Fruit fly (Drosophila melanogaster) whole organism, embryonic: ENCODE results near the gene Acp63F.

ENCODE experiments used
- Abd-B ChIP-seq: fragments of 200-800 bp; sonication (Bioruptor generic); optimal IDR thresholded peaks from 2 replicates; lab custom pipeline; 2018; ENCODE audit warnings: missing biosample characterization, mild to moderate bottlenecking, missing genetic modification characterization, moderate library complexity
- Antp ChIP-seq: fragments of 200-800 bp; sonication (Bioruptor generic); optimal IDR thresholded peaks from 3 replicates; lab custom pipeline; 2016; ENCODE audit warnings: missing biosample characterization, missing genetic modification characterization
- CG12104 ChIP-seq: fragments of 200-800 bp; sonication (Bioruptor generic); optimal IDR thresholded peaks from 3 replicates; lab custom pipeline; 2016; ENCODE audit warnings: missing biosample characterization, missing genetic modification characterization
- CG12744 ChIP-seq: fragments of 200-800 bp; sonication (Bioruptor generic); optimal IDR thresholded peaks from 2 replicates; lab custom pipeline; 2016; ENCODE audit warnings: missing biosample characterization, missing genetic modification characterization
- CG13894 ChIP-seq: fragments of 200-800 bp; sonication (Bioruptor generic); optimal IDR thresholded peaks from 3 replicates; lab custom pipeline; 2018; ENCODE audit warnings: missing biosample characterization, mild to moderate bottlenecking, missing genetic modification characterization, moderate library complexity
- CG14965 ChIP-seq: fragments of 200-800 bp; sonication (Bioruptor generic); optimal IDR thresholded peaks from 2 replicates; lab custom pipeline; 2016; ENCODE audit warnings: missing biosample characterization, missing genetic modification characterization, borderline replicate concordance
- CG16863 ChIP-seq: fragments of 200-800 bp; sonication (Bioruptor generic); optimal IDR thresholded peaks from 3 replicates; lab custom pipeline; 2016; ENCODE audit warnings: missing biosample characterization, missing genetic modification characterization
- CG17359 ChIP-seq: fragments of 200-800 bp; sonication (Bioruptor generic); optimal IDR thresholded peaks from 3 replicates; lab custom pipeline; 2018; ENCODE audit warnings: missing biosample characterization, mild to moderate bottlenecking, missing genetic modification characterization, moderate library complexity
- CG17829 ChIP-seq: fragments of 200-800 bp; optimal IDR thresholded peaks from 2 replicates; lab custom pipeline; 2019; ENCODE audit warnings: missing biosample characterization, mild to moderate bottlenecking, missing genetic modification characterization, moderate library complexity
- CG1792 ChIP-seq: fragments of 200-800 bp; sonication (Bioruptor generic); optimal IDR thresholded peaks from 2 replicates; lab custom pipeline; 2016; ENCODE audit warnings: missing biosample characterization, missing genetic modification characterization
- CG30403 ChIP-seq: fragments of 200-800 bp; sonication (Bioruptor generic); optimal IDR thresholded peaks from 3 replicates; lab custom pipeline; 2016; ENCODE audit warnings: missing biosample characterization, missing genetic modification characterization
- CG30431 ChIP-seq: fragments of 200-800 bp; sonication (Bioruptor generic); optimal IDR thresholded peaks from 2 replicates; lab custom pipeline; 2017; ENCODE audit warnings: missing biosample characterization, missing genetic modification characterization
- CG4730 ChIP-seq: fragments of 200-800 bp; sonication (Bioruptor generic); IDR thresholded peaks from 2 replicates; pipeline ENCODE4 v1.3.6; 2022; ENCODE audit warnings: missing biosample characterization, missing genetic modification characterization
- CG7271 ChIP-seq: fragments of 200-800 bp; sonication (Bioruptor generic); optimal IDR thresholded peaks from 2 replicates; lab custom pipeline; 2018; ENCODE audit warnings: missing biosample characterization, mild to moderate bottlenecking, missing genetic modification characterization, moderate library complexity
- CG7745 ChIP-seq: fragments of 200-800 bp; sonication (Bioruptor generic); optimal IDR thresholded peaks from 2 replicates; lab custom pipeline; 2018; ENCODE audit warnings: missing biosample characterization, mild to moderate bottlenecking, missing genetic modification characterization, moderate library complexity
- Dll ChIP-seq: fragments of 200-800 bp; sonication (Bioruptor generic); IDR thresholded peaks from 4 replicates; pipeline ENCODE4 v1.3.6; 2022; ENCODE audit warnings: missing biosample characterization, missing genetic modification characterization; ENCODE audit not compliant: partially characterized antibody
- Doc2 ChIP-seq: fragments of 200-800 bp; sonication (Bioruptor generic); IDR thresholded peaks from 2 replicates; pipeline ENCODE4 v1.3.6; 2022; ENCODE audit warnings: missing biosample characterization, missing genetic modification characterization
- Gsc ChIP-seq: fragments of 200-800 bp; sonication (Bioruptor generic); IDR thresholded peaks from 2 replicates; pipeline ENCODE4 v1.3.6; 2022; ENCODE audit warnings: missing biosample characterization, missing genetic modification characterization
- HHEX ChIP-seq: fragments of 200-800 bp; sonication (Bioruptor generic); optimal IDR thresholded peaks from 3 replicates; lab custom pipeline; 2017; ENCODE audit warnings: missing biosample characterization, mild to moderate bottlenecking, missing genetic modification characterization, missing genetic modification reagents
- Hr3 ChIP-seq: fragments of 200-800 bp; sonication (Bioruptor generic); optimal IDR thresholded peaks from 3 replicates; lab custom pipeline; 2016; ENCODE audit warnings: missing biosample characterization, missing genetic modification characterization
- Lim3 ChIP-seq: fragments of 200-800 bp; sonication (Bioruptor generic); IDR thresholded peaks from 2 replicates; pipeline ENCODE4 v1.3.6; 2022; ENCODE audit warnings: missing biosample characterization, missing genetic modification characterization
- MBD-R2 ChIP-seq: fragments of 200-800 bp; sonication (Bioruptor generic); IDR thresholded peaks from 2 replicates; pipeline ENCODE4 v1.3.6; 2022; ENCODE audit warnings: missing biosample characterization, missing genetic modification characterization
- MTF-1 ChIP-seq: fragments of 200-800 bp; sonication (Bioruptor generic); optimal IDR thresholded peaks from 2 replicates; lab custom pipeline; 2018; ENCODE audit warnings: missing biosample characterization, mild to moderate bottlenecking, missing genetic modification characterization, borderline replicate concordance
- Max ChIP-seq: fragments of 200-800 bp; sonication (Bioruptor generic); optimal IDR thresholded peaks from 2 replicates; lab custom pipeline; 2016; ENCODE audit warnings: missing biosample characterization, mild to moderate bottlenecking, missing genetic modification characterization
- Med ChIP-seq: fragments of 200-800 bp; sonication (Bioruptor generic); peaks from one replicate; lab custom pipeline; 2016; ENCODE audit warnings: missing biosample characterization, missing genetic modification characterization, mild to moderate bottlenecking, inconsistent platforms, moderate library complexity
- Poxn ChIP-seq: fragments of 200-800 bp; sonication (Bioruptor generic); IDR thresholded peaks from 2 replicates; pipeline ENCODE4 v1.3.6; 2022; ENCODE audit warnings: missing biosample characterization, missing genetic modification characterization
- Ptx1 ChIP-seq: fragments of 200-800 bp; sonication (Bioruptor generic); IDR thresholded peaks from 2 replicates; pipeline ENCODE4 v1.3.6; 2022; ENCODE audit warnings: missing biosample characterization, missing genetic modification characterization
- Rfx ChIP-seq: fragments of 200-800 bp; sonication (Bioruptor generic); IDR thresholded peaks from 2 replicates; pipeline ENCODE4 v1.3.6; 2022; ENCODE audit warnings: missing biosample characterization, missing genetic modification characterization
- Scr ChIP-seq: fragments of 200-800 bp; sonication (Bioruptor generic); IDR thresholded peaks from 2 replicates; pipeline ENCODE4 v1.3.6; 2022; ENCODE audit warnings: missing biosample characterization, missing genetic modification characterization; ENCODE audit not compliant: partially characterized antibody
- Taf1 ChIP-seq: fragments of 200-800 bp; sonication (Bioruptor generic); IDR thresholded peaks from 2 replicates; pipeline ENCODE4 v1.3.6; 2022; ENCODE audit warnings: missing biosample characterization, missing genetic modification characterization
- Xrp1 ChIP-seq: fragments of 200-800 bp; sonication (Bioruptor generic); IDR thresholded peaks from 2 replicates; pipeline ENCODE4 v1.3.6; 2022; ENCODE audit warnings: missing biosample characterization, missing genetic modification characterization
- az2 ChIP-seq: fragments of 200-800 bp; sonication (Bioruptor generic); optimal IDR thresholded peaks from 3 replicates; lab custom pipeline; 2016; ENCODE audit warnings: missing biosample characterization, missing genetic modification characterization
- chif ChIP-seq, 2 experiments: fragments of 200-800 bp; sonication (Bioruptor generic); optimal IDR thresholded peaks; 3 replicates each; lab custom pipeline; 2016; ENCODE audit warnings: missing biosample characterization in 2 of 2, missing genetic modification characterization in 2 of 2
- chm ChIP-seq: fragments of 200-800 bp; sonication (Bioruptor generic); IDR thresholded peaks from 2 replicates; pipeline ENCODE4 v1.3.6; 2022; ENCODE audit warnings: missing biosample characterization, missing genetic modification characterization
- dm ChIP-seq: fragments of 200-800 bp; sonication (Bioruptor generic); optimal IDR thresholded peaks from 3 replicates; lab custom pipeline; 2016; ENCODE audit warnings: missing biosample characterization, missing genetic modification characterization
- eve ChIP-seq, 2 experiments: fragments of >200 bp; optimal IDR thresholded peaks; 2 replicates each; lab custom pipeline; 2017; ENCODE audit warnings: missing biosample characterization in 2 of 2, missing genetic modification characterization in 2 of 2
- gro ChIP-seq: fragments of 200-800 bp; sonication (Bioruptor generic); optimal IDR thresholded peaks from 2 replicates; lab custom pipeline; 2016; ENCODE audit warnings: missing biosample characterization, missing genetic modification characterization
- kay ChIP-seq: fragments of 200-800 bp; sonication (Bioruptor generic); optimal IDR thresholded peaks from 2 replicates; lab custom pipeline; 2016; ENCODE audit warnings: missing biosample characterization, missing genetic modification characterization
- klu ChIP-seq: fragments of 200-800 bp; sonication (Bioruptor generic); IDR thresholded peaks from 2 replicates; pipeline ENCODE4 v1.3.6; 2022; ENCODE audit warnings: missing biosample characterization, missing genetic modification characterization
- maf-S ChIP-seq: fragments of 200-800 bp; sonication (Bioruptor generic); optimal IDR thresholded peaks from 2 replicates; lab custom pipeline; 2016; ENCODE audit warnings: missing biosample characterization, missing genetic modification characterization
- nmo ChIP-seq: fragments of 200-800 bp; sonication (Bioruptor generic); optimal IDR thresholded peaks from 2 replicates; lab custom pipeline; 2018; ENCODE audit warnings: missing biosample characterization, mild to moderate bottlenecking, missing genetic modification characterization, moderate library complexity
- phol ChIP-seq: fragments of 200-800 bp; sonication (Bioruptor generic); optimal IDR thresholded peaks from 3 replicates; lab custom pipeline; 2018; ENCODE audit warnings: missing biosample characterization, mild to moderate bottlenecking, missing genetic modification characterization, moderate library complexity
- repo ChIP-seq: fragments of 200-800 bp; sonication (Bioruptor generic); optimal IDR thresholded peaks from 2 replicates; lab custom pipeline; 2016; ENCODE audit warnings: missing biosample characterization, missing genetic modification characterization
- sc ChIP-seq, 3 experiments: fragments of >200 bp in 2 of 3; fragments of 200-800 bp in 1 of 3; sonication (Bioruptor generic) in 1 of 3; optimal IDR thresholded peaks; 2 replicates in 2 of 3; 3 replicates in 1 of 3; lab custom pipeline; 2017; ENCODE audit warnings: mild to moderate bottlenecking in 1 of 3, missing biosample characterization in 1 of 3, missing genetic modification characterization in 1 of 3, missing genetic modification reagents in 1 of 3
- tin ChIP-seq: fragments of 200-800 bp; sonication (Bioruptor generic); optimal IDR thresholded peaks from 3 replicates; lab custom pipeline; 2016; ENCODE audit warnings: missing biosample characterization, missing genetic modification characterization
- trh ChIP-seq: fragments of 200-800 bp; sonication (Bioruptor generic); optimal IDR thresholded peaks from 2 replicates; lab custom pipeline; 2016; ENCODE audit warnings: missing biosample characterization, missing genetic modification characterization
- ttk ChIP-seq: fragments of 200-800 bp; sonication (Bioruptor generic); IDR thresholded peaks from 2 replicates; pipeline ENCODE4 v2.1.2; 2022; ENCODE audit warnings: missing biosample characterization, missing genetic modification characterization
- wdn ChIP-seq: fragments of 200-800 bp; sonication (Bioruptor generic); IDR thresholded peaks from 2 replicates; pipeline ENCODE4 v1.3.6; 2022; ENCODE audit warnings: missing biosample characterization, missing genetic modification characterization
- zf30C ChIP-seq: fragments of 200-800 bp; sonication (Bioruptor generic); optimal IDR thresholded peaks from 3 replicates; lab custom pipeline; 2018; ENCODE audit warnings: missing biosample characterization, mild to moderate bottlenecking, missing genetic modification characterization

Acp63F gene

DNA sequence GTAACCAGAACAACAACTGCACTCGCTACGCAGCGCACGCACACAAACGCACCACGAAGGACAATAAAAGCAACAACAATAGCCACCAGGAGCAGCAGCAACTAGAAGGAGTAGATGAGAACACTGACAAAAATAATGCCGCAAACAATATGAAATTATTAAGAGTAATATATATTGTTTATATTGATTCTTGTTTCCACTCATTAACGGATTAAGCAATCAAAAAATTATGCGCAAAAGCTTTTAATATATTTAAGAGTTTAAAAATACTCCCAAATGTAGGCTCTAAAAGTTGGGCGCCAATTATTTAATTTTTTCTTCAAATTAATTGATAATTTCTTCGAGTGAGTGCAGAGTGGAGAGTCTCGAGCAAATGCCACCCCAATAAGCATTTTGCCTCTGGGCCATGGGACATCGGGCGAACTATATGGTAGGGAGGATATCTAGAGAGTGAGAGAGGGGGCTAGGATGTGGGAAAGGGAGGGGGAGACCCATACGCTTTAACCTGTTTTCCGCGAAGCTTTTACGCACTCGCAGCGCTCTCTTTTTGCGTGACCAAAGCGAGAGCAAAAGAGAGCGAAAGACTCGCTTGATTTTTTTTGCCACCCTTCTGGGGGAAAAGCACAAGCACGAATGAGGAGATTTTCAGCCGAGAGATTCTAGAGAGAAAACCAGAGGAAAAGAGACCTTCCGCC, 8.8 kb upstream of the Acp63F start, which contains the start of gene Rdh (continued):
- no peak for TF ChIP-seq maf-S (GFP tag; lab: Kevin White, UChicago)
- no peak for TF ChIP-seq Gsc (GFP tag; lab: Robert Waterston, UW)
- no peak for TF ChIP-seq dm (GFP tag; lab: Kevin White, UChicago)
- TF ChIP-seq CG13894: peak; percentile 85
- TF ChIP-seq CG12744 (GFP tag; lab: Kevin White, UChicago): peak; percentile 20
- peak; percentile 50; the same call in 1 of the 2 replicates for TF ChIP-seq CG4730 (GFP tag; lab: Robert Waterston, UW)
- TF ChIP-seq tin: peak; percentile 71
- peak in 1 of 2 experiments; percentile 91 for TF ChIP-seq eve (GFP tag; optimal IDR thresholded peaks at IDR 0.05; lab: Kevin White, UChicago)
- TF ChIP-seq chm (GFP tag; lab: Robert Waterston, UW): no peak
- TF ChIP-seq Med: peak; percentile 75
- peak; percentile 28 for TF ChIP-seq gro
- TF ChIP-seq Poxn: peak; percentile 30; the same call in 1 of the 2 replicates
- TF ChIP-seq HHEX (GFP tag; lab: Kevin White, UChicago): peak; percentile 84
- TF ChIP-seq CG30403 (GFP tag; lab: Kevin White, UChicago): peak; percentile 83
- peak; percentile 65 for TF ChIP-seq az2 (GFP tag; lab: Kevin White, UChicago)
- TF ChIP-seq Taf1 (GFP tag; lab: Robert Waterston, UW): 0 out of 2 replicates have a peak, but pooled peaks have one; percentile 10
- peak; percentile 80 for TF ChIP-seq CG12104 (GFP tag; lab: Kevin White, UChicago)
- no peak for TF ChIP-seq CG7745 (tag; lab: Kevin White, UChicago)
- TF ChIP-seq Max (GFP tag; lab: Kevin White, UChicago): peak; percentile 77
- TF ChIP-seq MBD-R2 (GFP tag; lab: Robert Waterston, UW): peak; percentile 43; the same call in 1 of the 2 replicates
- TF ChIP-seq sc (optimal IDR thresholded peaks at IDR 0.05; lab: Kevin White, UChicago): no peak
- TF ChIP-seq sc (GFP tag; optimal IDR thresholded peaks at IDR 0.05; lab: Kevin White, UChicago): peak; percentile 55
- peak; percentile 12 to 55 for TF ChIP-seq chif (GFP tag; optimal IDR thresholded peaks at IDR 0.05; lab: Kevin White, UChicago)
- TF ChIP-seq CG17359: peak; percentile 79
- peak; percentile 73 for TF ChIP-seq Hr3 (GFP tag; lab: Kevin White, UChicago)
- 0 out of 4 replicates have a peak, but pooled peaks have one; percentile 22 for TF ChIP-seq Dll (GFP tag; lab: Robert Waterston, UW)
- TF ChIP-seq Antp: no peak
- no peak for TF ChIP-seq CG7271 (tag; lab: Kevin White, UChicago)
- TF ChIP-seq Ptx1 (GFP tag; lab: Robert Waterston, UW): peak; percentile 77
- TF ChIP-seq zf30C (GFP tag; lab: Kevin White, UChicago): peak; percentile 94
- TF ChIP-seq wdn (GFP tag; lab: Robert Waterston, UW): 0 out of 2 replicates have a peak, but pooled peaks have one; percentile 34
- TF ChIP-seq ttk (GFP tag; lab: Robert Waterston, UW): 0 out of 2 replicates have a peak, but pooled peaks have one; percentile 6
- peak; percentile 64 for TF ChIP-seq kay (GFP tag; lab: Kevin White, UChicago)
- peak; percentile 53 for TF ChIP-seq trh
- peak; percentile 2 for TF ChIP-seq CG1792 (GFP tag; lab: Kevin White, UChicago)
- TF ChIP-seq CG16863 (GFP tag; lab: Kevin White, UChicago): no peak
- TF ChIP-seq Doc2: peak; percentile 47; the same call in 1 of the 2 replicates
- no peak for TF ChIP-seq Scr (GFP tag; lab: Robert Waterston, UW)
- no peak for TF ChIP-seq Lim3 (GFP tag; lab: Robert Waterston, UW)
- peak; percentile 57 for TF ChIP-seq klu
- peak; percentile 80 for TF ChIP-seq nmo
- TF ChIP-seq CG14965 (GFP tag; lab: Kevin White, UChicago): no peak
- peak; percentile 74 for TF ChIP-seq CG17829
- peak; percentile 82 for TF ChIP-seq Xrp1 (GFP tag; lab: Robert Waterston, UW)
- TF ChIP-seq CG30431 (GFP tag; lab: Kevin White, UChicago): no peak
- peak; percentile 81 for TF ChIP-seq phol (tag; lab: Kevin White, UChicago)
- TF ChIP-seq repo (GFP tag; lab: Kevin White, UChicago): no peak
- TF ChIP-seq Rfx (GFP tag; lab: Robert Waterston, UW): peak; percentile 72
- peak; percentile 60 for TF ChIP-seq Abd-B (GFP tag; lab: Kevin White, UChicago)
- peak; percentile 29 for TF ChIP-seq MTF-1 (GFP tag; lab: Kevin White, UChicago)
